Worm (Caenorhabditis elegans): ENCODE results near the gene C45B11.8.

C45B11.8 gene

ce11 chrV:11060239-11060984 lies 19.8 kb downstream of the C45B11.8 start, which contains the start of gene T04C12.11:
Gene T04C12.11 (minus strand): TSS chrV:11060289.
- TF ChIP-seq hmbx-1 (tag; optimal IDR thresholded peaks at IDR 0.05) (no peak), pes-1 (GFP tag; IDR thresholded peaks at IDR 0.05) (no peak), ama-1 (optimal IDR thresholded peaks at IDR 0.05) (no peak), hmg-4 (GFP tag; optimal IDR thresholded peaks at IDR 0.05) (no peak), B0310.2 (tag; optimal IDR thresholded peaks at IDR 0.05) (no peak), hnd-1 (tag; optimal IDR thresholded peaks at IDR 0.05) (no peak), tbx-11 (GFP tag; IDR thresholded peaks at IDR 0.05) (no peak), sea-1 (GFP tag; conservative IDR thresholded peaks at IDR 0.05) (no peak), scrt-1 (GFP tag; IDR thresholded peaks at IDR 0.05) (no peak), flt-1 (GFP tag; IDR thresholded peaks at IDR 0.05) (no peak), aly-1 (tag; optimal IDR thresholded peaks at IDR 0.05) (no peak), ets-7 (tag; optimal IDR thresholded peaks at IDR 0.05) (no peak), ceh-13 (GFP tag; optimal IDR thresholded peaks at IDR 0.05) (no peak), tbx-37 (GFP tag; conservative IDR thresholded peaks at IDR 0.05) (no peak)

- no peak for TF ChIP-seq B0310.2 (tag; optimal IDR thresholded peaks at IDR 0.05)
- no peak for TF ChIP-seq aly-1 (tag; optimal IDR thresholded peaks at IDR 0.05)
- no peak for TF ChIP-seq tbx-37 (GFP tag; conservative IDR thresholded peaks at IDR 0.05)
- no peak for TF ChIP-seq ceh-13 (GFP tag; optimal IDR thresholded peaks at IDR 0.05)
- no peak for TF ChIP-seq F13C5.2 (tag; optimal IDR thresholded peaks at IDR 0.05)
- no peak for TF ChIP-seq scrt-1 (GFP tag; IDR thresholded peaks at IDR 0.05)
- TF ChIP-seq ets-7 (tag; optimal IDR thresholded peaks at IDR 0.05): no peak
- no peak for TF ChIP-seq hnd-1 (tag; optimal IDR thresholded peaks at IDR 0.05)
Observed at ce11 chrV:11061887-11062286, 21.3 kb downstream of the C45B11.8 start.

ce11 chrV:11063115-11063514 lies 22.5 kb downstream of the C45B11.8 start, which contains the start of gene T04C12.9:
Gene T04C12.9 (minus strand): TSS chrV:11063215.
- TF ChIP-seq hmbx-1 (tag; optimal IDR thresholded peaks at IDR 0.05) (no peak), B0310.2 (tag; optimal IDR thresholded peaks at IDR 0.05) (no peak), tbx-11 (GFP tag; IDR thresholded peaks at IDR 0.05) (no peak), ama-1 (optimal IDR thresholded peaks at IDR 0.05) (no peak), aly-1 (tag; optimal IDR thresholded peaks at IDR 0.05) (no peak), tra-4 (tag; optimal IDR thresholded peaks at IDR 0.05) (no peak), F13C5.2 (tag; optimal IDR thresholded peaks at IDR 0.05) (no peak), flt-1 (GFP tag; IDR thresholded peaks at IDR 0.05) (no peak), scrt-1 (GFP tag; IDR thresholded peaks at IDR 0.05) (no peak), hmg-4 (GFP tag; optimal IDR thresholded peaks at IDR 0.05) (no peak), tbx-37 (GFP tag; conservative IDR thresholded peaks at IDR 0.05) (no peak), ceh-13 (GFP tag; optimal IDR thresholded peaks at IDR 0.05) (no peak), ceh-36 (tag; optimal IDR thresholded peaks at IDR 0.05) (no peak), ets-7 (tag; optimal IDR thresholded peaks at IDR 0.05) (no peak), sea-1 (GFP tag; conservative IDR thresholded peaks at IDR 0.05) (no peak), hnd-1 (tag; optimal IDR thresholded peaks at IDR 0.05) (no peak), pes-1 (GFP tag; IDR thresholded peaks at IDR 0.05) (no peak)

- TF ChIP-seq sea-1 (GFP tag; conservative IDR thresholded peaks at IDR 0.05) (no peak), tbx-37 (GFP tag; conservative IDR thresholded peaks at IDR 0.05) (no peak), F13C5.2 (tag; optimal IDR thresholded peaks at IDR 0.05) (no peak), ceh-36 (tag; optimal IDR thresholded peaks at IDR 0.05) (no peak), aly-1 (tag; optimal IDR thresholded peaks at IDR 0.05) (no peak), tra-4 (tag; optimal IDR thresholded peaks at IDR 0.05) (no peak), pes-1 (GFP tag; IDR thresholded peaks at IDR 0.05) (no peak), hmbx-1 (tag; optimal IDR thresholded peaks at IDR 0.05) (no peak), hnd-1 (tag; optimal IDR thresholded peaks at IDR 0.05) (no peak), tbx-11 (GFP tag; IDR thresholded peaks at IDR 0.05) (no peak), B0310.2 (tag; optimal IDR thresholded peaks at IDR 0.05) (no peak), ama-1 (optimal IDR thresholded peaks at IDR 0.05) (no peak)
Observed at ce11 chrV:11065513-11065912, 24.9 kb downstream of the C45B11.8 start, which contains the start of gene nlp-80. Gene nlp-80 (minus strand): TSS chrV:11065613.

ce11 chrV:11069277-11069676 lies 28.7 kb downstream of the C45B11.8 start, which contains the start of gene T04C12.8:
Gene T04C12.8 (minus strand): TSS chrV:11069358.
- TF ChIP-seq tbx-11 (GFP tag; IDR thresholded peaks at IDR 0.05): no peak

- TF ChIP-seq ceh-13 (GFP tag; optimal IDR thresholded peaks at IDR 0.05): no peak
- no peak for TF ChIP-seq F13C5.2 (tag; optimal IDR thresholded peaks at IDR 0.05)
Observed at ce11 chrV:11070388-11070787, 29.8 kb downstream of the C45B11.8 start.

- TF ChIP-seq hmbx-1 (tag; optimal IDR thresholded peaks at IDR 0.05) (no peak), hmg-4 (GFP tag; optimal IDR thresholded peaks at IDR 0.05) (no peak), ama-1 (optimal IDR thresholded peaks at IDR 0.05) (no peak), aly-1 (tag; optimal IDR thresholded peaks at IDR 0.05) (no peak), pes-1 (GFP tag; IDR thresholded peaks at IDR 0.05) (no peak), sea-1 (GFP tag; conservative IDR thresholded peaks at IDR 0.05) (no peak), tra-4 (tag; optimal IDR thresholded peaks at IDR 0.05) (no peak), scrt-1 (GFP tag; IDR thresholded peaks at IDR 0.05) (no peak), flt-1 (GFP tag; IDR thresholded peaks at IDR 0.05) (no peak), ets-7 (tag; optimal IDR thresholded peaks at IDR 0.05) (no peak), B0310.2 (tag; optimal IDR thresholded peaks at IDR 0.05) (no peak)
Observed at ce11 chrV:11071453-11071852, 30.9 kb downstream of the C45B11.8 start.

ce11 chrV:11073354-11073753 lies 32.8 kb downstream of the C45B11.8 start:
- no peak for TF ChIP-seq pes-1 (GFP tag; IDR thresholded peaks at IDR 0.05)
- no peak for TF ChIP-seq hmg-4 (GFP tag; optimal IDR thresholded peaks at IDR 0.05)
- no peak for TF ChIP-seq ceh-36 (tag; optimal IDR thresholded peaks at IDR 0.05)
- TF ChIP-seq ama-1 (optimal IDR thresholded peaks at IDR 0.05): no peak
- TF ChIP-seq aly-1 (tag; optimal IDR thresholded peaks at IDR 0.05): no peak
- no peak for TF ChIP-seq hmbx-1 (tag; optimal IDR thresholded peaks at IDR 0.05)
- no peak for TF ChIP-seq F13C5.2 (tag; optimal IDR thresholded peaks at IDR 0.05)
- TF ChIP-seq flt-1 (GFP tag; IDR thresholded peaks at IDR 0.05): no peak
- no peak for TF ChIP-seq scrt-1 (GFP tag; IDR thresholded peaks at IDR 0.05)
- no peak for TF ChIP-seq tra-4 (tag; optimal IDR thresholded peaks at IDR 0.05)
- TF ChIP-seq B0310.2 (tag; optimal IDR thresholded peaks at IDR 0.05): no peak
- TF ChIP-seq ceh-13 (GFP tag; optimal IDR thresholded peaks at IDR 0.05): no peak
- no peak for TF ChIP-seq hnd-1 (tag; optimal IDR thresholded peaks at IDR 0.05)
- TF ChIP-seq ets-7 (tag; optimal IDR thresholded peaks at IDR 0.05): no peak
- no peak for TF ChIP-seq sea-1 (GFP tag; conservative IDR thresholded peaks at IDR 0.05)
- TF ChIP-seq tbx-37 (GFP tag; conservative IDR thresholded peaks at IDR 0.05): no peak
- no peak for TF ChIP-seq tbx-11 (GFP tag; IDR thresholded peaks at IDR 0.05)

Data from whole organism, early embryonic.